Worm (Caenorhabditis elegans) whole organism, L4 larva: Measurements from ENCODE around the gene cyp-33C4.

ENCODE experiments used
- F10B5.3 ChIP-seq: sonication (generic microtip); optimal IDR thresholded peaks from 2 replicates; lab custom pipeline; 2016; ENCODE audit warnings: mild to moderate bottlenecking, missing genetic modification characterization, missing compliant biosample characterization
- F37D6.2 ChIP-seq: sonication (generic microtip); optimal IDR thresholded peaks from 2 replicates; lab custom pipeline; 2016; ENCODE audit warnings: mild to moderate bottlenecking, missing genetic modification characterization, missing compliant biosample characterization
- F49E8.2 ChIP-seq: sonication (generic microtip); optimal IDR thresholded peaks from 2 replicates; lab custom pipeline; 2016; ENCODE audit warnings: missing compliant biosample characterization, mild to moderate bottlenecking, missing genetic modification characterization, borderline replicate concordance
- R02D3.7 ChIP-seq: fragments of 150-350 bp; sonication (generic microtip); optimal IDR thresholded peaks from 3 replicates; lab custom pipeline; 2014; ENCODE audit warnings: missing biosample characterization, missing genetic modification characterization
- Y105C5A.15 ChIP-seq: fragments of 200-800 bp; sonication (Bioruptor generic); IDR thresholded peaks from 2 replicates; pipeline ENCODE4 v1.3.6; 2022; ENCODE audit warnings: missing genetic modification characterization, missing compliant biosample characterization
- Y48G9A.11 ChIP-seq: fragments of 200-800 bp; sonication (Bioruptor generic); IDR thresholded peaks from 2 replicates; pipeline ENCODE4 v1.3.6; 2022; ENCODE audit warnings: missing genetic modification reagents, missing genetic modification characterization, missing compliant biosample characterization
- Y75B8A.6 ChIP-seq: fragments of 200-800 bp; sonication (Bioruptor generic); IDR thresholded peaks from 2 replicates; pipeline ENCODE4 v1.3.6; 2022; ENCODE audit warnings: missing genetic modification reagents, missing genetic modification characterization, missing compliant biosample characterization
- ZK337.2 ChIP-seq: fragments of 200-800 bp; sonication (Bioruptor generic); IDR thresholded peaks from 2 replicates; pipeline ENCODE4 v1.3.6; 2022; ENCODE audit warnings: missing genetic modification reagents, missing genetic modification characterization, missing compliant biosample characterization
- aly-2 ChIP-seq: sonication (generic microtip); optimal IDR thresholded peaks from 2 replicates; lab custom pipeline; 2018; ENCODE audit warnings: missing biosample characterization, missing genetic modification characterization
- ceh-82 ChIP-seq: sonication (generic microtip); optimal IDR thresholded peaks from 2 replicates; lab custom pipeline; 2017; ENCODE audit warnings: missing biosample characterization, missing genetic modification characterization
- ces-1 ChIP-seq: fragments of 150-350 bp; sonication (generic microtip); optimal IDR thresholded peaks from 4 replicates; lab custom pipeline; 2014; ENCODE audit warnings: missing biosample characterization, missing genetic modification reagents, missing genetic modification characterization
- daf-16 ChIP-seq, 3 experiments: sonication (generic microtip); optimal IDR thresholded peaks; 2 replicates each; lab custom pipeline; 2016 to 2017; ENCODE audit warnings: missing genetic modification characterization in 3 of 3, missing genetic modification reagents in 3 of 3, mild to moderate bottlenecking in 2 of 3, missing compliant biosample characterization in 2 of 3, missing biosample characterization in 1 of 3, moderate library complexity in 1 of 3
- daf-8 ChIP-seq: fragments of 200-800 bp; sonication (Bioruptor generic); IDR thresholded peaks from 2 replicates; pipeline ENCODE4 v1.3.6; 2022; ENCODE audit warnings: missing genetic modification characterization, missing compliant biosample characterization
- dmd-8 ChIP-seq: fragments of 200-800 bp; sonication (Bioruptor generic); IDR thresholded peaks from 2 replicates; pipeline ENCODE4 v1.3.6; 2022; ENCODE audit warnings: missing genetic modification characterization, missing compliant biosample characterization
- dpl-1 ChIP-seq: fragments of 150-350 bp; optimal IDR thresholded peaks from 2 replicates; lab custom pipeline; 2014; ENCODE audit warnings: missing biosample characterization, missing genetic modification reagents, missing genetic modification characterization
- dve-1 ChIP-seq: sonication (generic microtip); optimal IDR thresholded peaks from 2 replicates; lab custom pipeline; 2017; ENCODE audit warnings: antibody characterized with exemption, mild to moderate bottlenecking, missing genetic modification characterization, missing compliant biosample characterization; ENCODE audit not compliant: insufficient read depth
- egl-27 ChIP-seq: sonication (generic microtip); optimal IDR thresholded peaks from 3 replicates; lab custom pipeline; 2017; ENCODE audit warnings: missing biosample characterization, missing genetic modification reagents, missing genetic modification characterization
- egl-43 ChIP-seq: fragments of 200-800 bp; sonication (Bioruptor generic); IDR thresholded peaks from 2 replicates; pipeline ENCODE4 v1.3.6; 2022; ENCODE audit warnings: missing genetic modification reagents, missing genetic modification characterization, missing compliant biosample characterization
- fkh-10 ChIP-seq: fragments of 150-350 bp; optimal IDR thresholded peaks from 2 replicates; lab custom pipeline; 2014; ENCODE audit warnings: missing biosample characterization, missing genetic modification reagents, missing genetic modification characterization
- fos-1 ChIP-seq: fragments of 150-350 bp; optimal IDR thresholded peaks from 2 replicates; lab custom pipeline; 2014; ENCODE audit warnings: missing biosample characterization, missing genetic modification characterization
- hlh-11 ChIP-seq: fragments of 200-800 bp; sonication (Bioruptor generic); optimal IDR thresholded peaks from 2 replicates; lab custom pipeline; 2018; ENCODE audit warnings: mild to moderate bottlenecking, missing genetic modification characterization, missing compliant biosample characterization
- hlh-30 ChIP-seq: sonication (generic microtip); optimal IDR thresholded peaks from 2 replicates; lab custom pipeline; 2017; ENCODE audit warnings: antibody characterized with exemption, mild to moderate bottlenecking, missing genetic modification characterization, missing compliant biosample characterization; ENCODE audit not compliant: insufficient read depth
- lin-13 ChIP-seq: fragments of 150-350 bp; optimal IDR thresholded peaks from 2 replicates; lab custom pipeline; 2014; ENCODE audit warnings: missing biosample characterization, missing genetic modification reagents, missing genetic modification characterization
- lin-15B ChIP-seq: fragments of 150-350 bp; sonication (generic microtip); optimal IDR thresholded peaks from 3 replicates; lab custom pipeline; 2014; ENCODE audit warnings: missing biosample characterization, missing genetic modification characterization
- lin-29 ChIP-seq: fragments of 200-800 bp; sonication (Bioruptor generic); IDR thresholded peaks from 2 replicates; pipeline ENCODE4 v1.3.6; 2022; ENCODE audit warnings: missing genetic modification reagents, missing genetic modification characterization, missing compliant biosample characterization
- lin-39 ChIP-seq: fragments of 150-350 bp; optimal IDR thresholded peaks from 2 replicates; lab custom pipeline; 2014; ENCODE audit warnings: missing biosample characterization, missing genetic modification reagents, missing genetic modification characterization
- lir-3 ChIP-seq: sonication (generic microtip); optimal IDR thresholded peaks from 2 replicates; lab custom pipeline; 2016; ENCODE audit warnings: mild to moderate bottlenecking, missing genetic modification characterization, missing compliant biosample characterization
- madf-5 ChIP-seq, 2 experiments: fragments of 200-800 bp; sonication (Bioruptor generic); IDR thresholded peaks; 2 replicates each; pipeline ENCODE4 v1.3.6; 2022; ENCODE audit warnings: missing compliant biosample characterization in 2 of 2, missing genetic modification characterization in 2 of 2
- madf-9 ChIP-seq: fragments of 200-800 bp; sonication (Bioruptor generic); conservative IDR thresholded peaks from 2 replicates; pipeline ENCODE4 v1.3.6; 2022; ENCODE audit warnings: missing genetic modification reagents, missing genetic modification characterization, missing compliant biosample characterization
- mep-1 ChIP-seq: fragments of 150-350 bp; sonication (generic microtip); optimal IDR thresholded peaks from 3 replicates; lab custom pipeline; 2014; ENCODE audit warnings: missing biosample characterization, missing genetic modification characterization
- mes-2 ChIP-seq: sonication (generic microtip); optimal IDR thresholded peaks from 2 replicates; lab custom pipeline; 2016; ENCODE audit warnings: missing genotype, mild to moderate bottlenecking, missing genetic modification characterization, missing compliant biosample characterization; ENCODE audit not compliant: poor library complexity, severe bottlenecking
- mxl-2 ChIP-seq: fragments of 200-800 bp; sonication (Bioruptor generic); conservative IDR thresholded peaks from 2 replicates; pipeline ENCODE4 v1.3.6; 2022; ENCODE audit warnings: missing genetic modification reagents, missing genetic modification characterization, missing compliant biosample characterization
- nhr-10 ChIP-seq: fragments of 150-350 bp; optimal IDR thresholded peaks from 2 replicates; lab custom pipeline; 2014; ENCODE audit warnings: missing biosample characterization, missing genetic modification characterization
- nhr-102 ChIP-seq: sonication (generic microtip); optimal IDR thresholded peaks from 2 replicates; lab custom pipeline; 2016; ENCODE audit warnings: mild to moderate bottlenecking, missing genetic modification characterization, moderate library complexity, missing compliant biosample characterization
- nhr-237 ChIP-seq: sonication (generic microtip); optimal IDR thresholded peaks from 2 replicates; lab custom pipeline; 2017; ENCODE audit warnings: missing biosample characterization, missing genetic modification characterization
- nhr-28 ChIP-seq: fragments of 150-350 bp; optimal IDR thresholded peaks from 2 replicates; lab custom pipeline; 2014; ENCODE audit warnings: missing biosample characterization, missing genetic modification characterization
- nhr-48 ChIP-seq: sonication (generic microtip); optimal IDR thresholded peaks from 2 replicates; lab custom pipeline; 2016; ENCODE audit warnings: mild to moderate bottlenecking, missing genetic modification characterization, missing compliant biosample characterization
- nhr-77 ChIP-seq: fragments of 150-350 bp; optimal IDR thresholded peaks from 2 replicates; lab custom pipeline; 2014; ENCODE audit warnings: missing biosample characterization, missing genetic modification characterization
- pha-4 ChIP-seq, 2 experiments: fragments of 150-350 bp in 1 of 2; fragments of 200-800 bp in 1 of 2; sonication (Bioruptor generic) in 1 of 2; IDR thresholded peaks in 1 of 2; optimal IDR thresholded peaks in 1 of 2; 2 replicates each; pipeline versions ENCODE4 v1.3.6 to Lab custom; 2014 to 2022; ENCODE audit warnings: missing genetic modification characterization in 2 of 2, missing genetic modification reagents in 2 of 2, missing biosample characterization in 1 of 2, missing compliant biosample characterization in 1 of 2
- php-3 ChIP-seq: fragments of 200-800 bp; sonication (Bioruptor generic); IDR thresholded peaks from 2 replicates; pipeline ENCODE4 v1.3.6; 2022; ENCODE audit warnings: missing genetic modification reagents, missing genetic modification characterization, missing compliant biosample characterization
- pqm-1 ChIP-seq: sonication (generic microtip); optimal IDR thresholded peaks from 2 replicates; lab custom pipeline; 2017; ENCODE audit warnings: missing biosample characterization, missing genetic modification characterization
- sdz-12 ChIP-seq: fragments of 200-800 bp; sonication (Bioruptor generic); optimal IDR thresholded peaks from 2 replicates; lab custom pipeline; 2018; ENCODE audit warnings: mild to moderate bottlenecking, missing genetic modification characterization, missing compliant biosample characterization
- set-16 ChIP-seq: fragments of 200-800 bp; sonication (Bioruptor generic); IDR thresholded peaks from 2 replicates; pipeline ENCODE4 v1.3.6; 2022; ENCODE audit warnings: missing genetic modification reagents, missing genetic modification characterization, missing compliant biosample characterization
- snpc-1.2 ChIP-seq: fragments of 200-800 bp; sonication (Bioruptor generic); IDR thresholded peaks from 2 replicates; pipeline ENCODE4 v1.3.6; 2022; ENCODE audit warnings: missing genetic modification reagents, missing genetic modification characterization, missing compliant biosample characterization
- tag-97 ChIP-seq: fragments of 200-800 bp; sonication (Bioruptor generic); IDR thresholded peaks from 2 replicates; pipeline ENCODE4 v1.3.6; 2022; ENCODE audit warnings: missing genetic modification characterization, missing compliant biosample characterization
- unc-39 ChIP-seq: sonication (generic microtip); optimal IDR thresholded peaks from 2 replicates; lab custom pipeline; 2017; ENCODE audit warnings: missing biosample characterization, missing genetic modification characterization
- unc-62 ChIP-seq, 3 experiments: fragments of 150-350 bp in 1 of 3; sonication (generic microtip); optimal IDR thresholded peaks in 2 of 3; peaks in 1 of 3; 1 replicate in 1 of 3; 2 replicates in 2 of 3; lab custom pipeline; 2014 to 2017; ENCODE audit warnings: missing biosample characterization in 3 of 3, missing genetic modification characterization in 3 of 3, missing genetic modification reagents in 3 of 3, missing genotype in 1 of 3
- vab-7 ChIP-seq: fragments of 200-800 bp; sonication (Bioruptor generic); IDR thresholded peaks from 2 replicates; pipeline ENCODE4 v1.3.6; 2022; ENCODE audit warnings: missing genetic modification reagents, missing genetic modification characterization, missing compliant biosample characterization
- zfp-2 ChIP-seq: sonication (generic microtip); optimal IDR thresholded peaks from 2 replicates; lab custom pipeline; 2016; ENCODE audit warnings: mild to moderate bottlenecking, missing genetic modification characterization, missing compliant biosample characterization
- zfp-3 ChIP-seq: fragments of 200-800 bp; sonication (Bioruptor generic); conservative IDR thresholded peaks from 2 replicates; pipeline ENCODE4 v1.3.6; 2022; ENCODE audit warnings: missing genetic modification reagents, missing genetic modification characterization, missing compliant biosample characterization
- zip-2 ChIP-seq: fragments of 150-350 bp; optimal IDR thresholded peaks from 2 replicates; lab custom pipeline; 2014; ENCODE audit warnings: missing biosample characterization, missing genetic modification characterization

cyp-33C4 gene

ce11 chrV:2235848-2236247, at the start of gene cyp-33C4:
TSS of gene cyp-33C4 (plus strand) at chrV:2236140.
- TF ChIP-seq F49E8.2 (tag; lab: Kevin White, UChicago): no peak
- no peak for TF ChIP-seq sdz-12
- TF ChIP-seq mes-2 (tag; lab: Kevin White, UChicago): no peak
- no peak for TF ChIP-seq set-16
- no peak for TF ChIP-seq egl-27 (tag; lab: Kevin White, UChicago)
- no peak for TF ChIP-seq lin-13 (GFP tag; lab: Kevin White, UChicago)
- TF ChIP-seq nhr-28 (tag; lab: Kevin White, UChicago): peak; percentile 91
- TF ChIP-seq ces-1 (GFP tag; lab: Kevin White, UChicago): no peak
- peak; percentile 8 for TF ChIP-seq nhr-102 (tag; lab: Kevin White, UChicago)
- TF ChIP-seq madf-9 (GFP tag; lab: Robert Waterston, UW): no peak
- no peak for TF ChIP-seq ZK337.2 (GFP tag; lab: Robert Waterston, UW)
- TF ChIP-seq unc-39 (tag; lab: Kevin White, UChicago): no peak
- peak; percentile 5 for TF ChIP-seq pqm-1 (tag; lab: Kevin White, UChicago)
- TF ChIP-seq egl-43 (GFP tag; lab: Robert Waterston, UW): no peak
- TF ChIP-seq nhr-237 (tag; lab: Kevin White, UChicago): no peak
- no peak for TF ChIP-seq Y105C5A.15
- TF ChIP-seq ceh-82 (tag; lab: Kevin White, UChicago): no peak
- no peak for TF ChIP-seq nhr-10
- no peak for TF ChIP-seq dpl-1 (GFP tag; lab: Kevin White, UChicago)
- TF ChIP-seq dve-1 (tag; lab: Kevin White, UChicago): peak; percentile 34
- no peak for TF ChIP-seq zip-2 (tag; lab: Kevin White, UChicago)
- no peak for TF ChIP-seq daf-16 (GFP tag; optimal IDR thresholded peaks at IDR 0.05; lab: Kevin White, UChicago)
- TF ChIP-seq daf-16 (tag; optimal IDR thresholded peaks at IDR 0.05; lab: Kevin White, UChicago): peak; percentile 10
- peak; percentile 52 for TF ChIP-seq hlh-11
- TF ChIP-seq php-3: no peak
- TF ChIP-seq F37D6.2 (tag; lab: Kevin White, UChicago): no peak
- no peak for TF ChIP-seq R02D3.7 (tag; lab: Kevin White, UChicago)
- TF ChIP-seq Y75B8A.6 (GFP tag; lab: Robert Waterston, UW): no peak
- no peak for TF ChIP-seq lin-15B (tag; lab: Kevin White, UChicago)
- no peak for TF ChIP-seq zfp-2 (tag; lab: Kevin White, UChicago)
- no peak for TF ChIP-seq madf-5 (GFP tag; IDR thresholded peaks at IDR 0.05; lab: Robert Waterston, UW)
- TF ChIP-seq mxl-2: no peak
- no peak for TF ChIP-seq fos-1 (tag; lab: Kevin White, UChicago)
- TF ChIP-seq lin-39: no peak
- no peak for TF ChIP-seq vab-7 (GFP tag; lab: Robert Waterston, UW)
- TF ChIP-seq daf-8 (GFP tag; lab: Robert Waterston, UW): no peak
- TF ChIP-seq lin-29 (GFP tag; lab: Robert Waterston, UW): no peak
- TF ChIP-seq unc-62 (GFP tag; optimal IDR thresholded peaks at IDR 0.05 in 1 of 2; lab: Kevin White, UChicago): peak in 1 of 2 experiments; percentile 35
- no peak for TF ChIP-seq unc-62 (tag; optimal IDR thresholded peaks at IDR 0.05; lab: Kevin White, UChicago)
- TF ChIP-seq zfp-3: no peak
- no peak for TF ChIP-seq aly-2 (tag; lab: Kevin White, UChicago)
- TF ChIP-seq snpc-1.2 (GFP tag; lab: Robert Waterston, UW): no peak
- TF ChIP-seq fkh-10 (GFP tag; lab: Kevin White, UChicago): no peak
- no peak for TF ChIP-seq pha-4 (GFP tag; IDR thresholded peaks at IDR 0.05; lab: Robert Waterston, UW)
- TF ChIP-seq pha-4 (tag; optimal IDR thresholded peaks at IDR 0.05; lab: Kevin White, UChicago): no peak
- peak; percentile 32 for TF ChIP-seq hlh-30
- peak; percentile 14 for TF ChIP-seq nhr-77 (tag; lab: Kevin White, UChicago)
- peak; percentile 19 for TF ChIP-seq mep-1 (tag; lab: Kevin White, UChicago)
- TF ChIP-seq F10B5.3 (tag; lab: Kevin White, UChicago): no peak
- TF ChIP-seq nhr-48 (tag; lab: Kevin White, UChicago): no peak
- no peak for TF ChIP-seq tag-97
- no peak for TF ChIP-seq dmd-8 (GFP tag; lab: Robert Waterston, UW)
- no peak for TF ChIP-seq Y48G9A.11
- no peak for TF ChIP-seq lir-3
